Fruit fly (Drosophila melanogaster) whole organism, wandering third instar larva: ENCODE results near the gene CG11454.

Source experiments
- Hr78 ChIP-seq: fragments of >200 bp; optimal IDR thresholded peaks from 2 replicates; lab custom pipeline; 2017; ENCODE audit warnings: missing biosample characterization, missing genetic modification characterization
- Hr83 ChIP-seq: fragments of 200-300 bp; sonication (Bioruptor generic); optimal IDR thresholded peaks from 2 replicates; lab custom pipeline; 2016; ENCODE audit warnings: missing biosample characterization, mild to moderate bottlenecking, missing genetic modification characterization, moderate library complexity; ENCODE audit not compliant: poor library complexity, severe bottlenecking
- Mio ChIP-seq: sonication (Bioruptor generic); optimal IDR thresholded peaks from 2 replicates; lab custom pipeline; 2016; ENCODE audit warnings: missing biosample characterization, missing genetic modification characterization
- br ChIP-seq: fragments of 200-800 bp; sonication (Bioruptor generic); optimal IDR thresholded peaks from 2 replicates; lab custom pipeline; 2016; ENCODE audit warnings: missing biosample characterization, missing genetic modification characterization
- dl ChIP-seq, 2 experiments: fragments of 175-275, 200-275 bp in 1 of 2; fragments of 200-275 bp in 1 of 2; sonication (Bioruptor generic); optimal IDR thresholded peaks; lab custom pipeline; 2018; ENCODE audit warnings: mild to moderate bottlenecking in 2 of 2, missing biosample characterization in 2 of 2, missing genetic modification characterization in 2 of 2, moderate library complexity in 2 of 2; ENCODE audit not compliant: partially characterized antibody in 2 of 2, insufficient read depth in 1 of 2
- fru ChIP-seq: fragments of 200-800 bp; sonication (Bioruptor generic); optimal IDR thresholded peaks from 3 replicates; lab custom pipeline; 2016; ENCODE audit warnings: missing biosample characterization, mild to moderate bottlenecking, missing genetic modification characterization
- h ChIP-seq: fragments of 200-800 bp; sonication (Bioruptor generic); optimal IDR thresholded peaks from 3 replicates; lab custom pipeline; 2016; ENCODE audit warnings: missing biosample characterization, mild to moderate bottlenecking, missing genetic modification characterization
- lola ChIP-seq: fragments of >200 bp; optimal IDR thresholded peaks from 2 replicates; lab custom pipeline; 2017; ENCODE audit warnings: missing biosample characterization, missing genetic modification characterization
- pan ChIP-seq: fragments of >200 bp; optimal IDR thresholded peaks from 2 replicates; lab custom pipeline; 2017
- psq ChIP-seq: fragments of 200-800 bp; sonication (Bioruptor generic); optimal IDR thresholded peaks from 3 replicates; lab custom pipeline; 2017; ENCODE audit warnings: missing biosample characterization, mild to moderate bottlenecking, missing genetic modification characterization, moderate library complexity
- sv ChIP-seq: fragments of 200-800 bp; sonication (Bioruptor generic); optimal IDR thresholded peaks from 3 replicates; lab custom pipeline; 2016; ENCODE audit warnings: missing biosample characterization, missing genetic modification characterization
- usp ChIP-seq: fragments of >200 bp; optimal IDR thresholded peaks from 2 replicates; lab custom pipeline; 2017; ENCODE audit warnings: missing biosample characterization, missing genetic modification characterization
- woc ChIP-seq: sonication (Bioruptor generic); optimal IDR thresholded peaks from 2 replicates; lab custom pipeline; 2016; ENCODE audit warnings: missing biosample characterization, mild to moderate bottlenecking, missing genetic modification characterization

DNA sequence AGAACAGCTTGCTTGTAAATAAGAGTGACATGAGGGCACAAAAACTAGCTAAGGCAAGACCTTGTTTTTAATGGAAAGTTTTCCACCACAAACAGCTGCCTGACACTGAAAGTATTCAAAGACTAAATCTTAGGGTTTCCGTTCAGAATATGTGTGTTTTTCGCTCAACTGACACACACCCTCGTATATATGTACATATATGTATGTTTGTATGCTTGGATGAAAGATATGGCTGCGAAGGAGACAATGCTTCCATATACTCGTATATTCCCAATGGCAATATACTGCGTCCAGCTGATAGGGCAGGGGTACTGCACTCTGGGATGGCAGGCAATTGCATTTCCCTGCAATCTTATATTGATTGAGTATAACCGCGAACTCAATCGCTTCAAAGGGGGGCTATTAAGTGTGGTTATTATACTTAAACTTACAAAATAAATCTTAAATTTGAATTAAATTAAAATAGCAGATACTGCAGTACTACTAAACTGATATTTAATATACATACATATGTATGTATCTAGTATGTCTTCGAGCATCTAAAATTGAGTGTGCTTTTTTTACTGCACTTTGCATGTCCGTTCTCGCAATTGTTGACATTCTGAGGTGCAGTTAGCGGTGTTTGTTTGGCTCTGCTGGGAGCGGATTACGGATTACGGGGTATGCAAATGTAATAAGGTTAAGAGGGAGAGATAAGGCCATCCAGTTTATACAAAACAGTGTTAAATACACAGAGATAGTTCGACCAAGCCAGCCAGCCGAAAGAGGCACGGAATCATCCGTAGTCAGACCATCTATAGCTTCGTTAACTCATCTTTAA, 8.3 kb upstream of the CG11454 start:
- TF ChIP-seq Hr83 (GFP tag; lab: Kevin White, UChicago), result no peak
- no peak for TF ChIP-seq pan (lab: Kevin White, UChicago)
- no peak for TF ChIP-seq Hr78 (GFP tag; lab: Kevin White, UChicago)
- TF ChIP-seq sv (GFP tag; lab: Kevin White, UChicago), result no peak
- no peak for TF ChIP-seq Mio (GFP tag; lab: Kevin White, UChicago)
- no peak for TF ChIP-seq h (GFP tag; lab: Kevin White, UChicago)
- TF ChIP-seq usp, result no peak
- no peak for TF ChIP-seq dl (GFP tag; optimal IDR thresholded peaks at IDR 0.05; lab: Kevin White, UChicago; ENCODE audit: insufficient read depth in 1 of 2, partially characterized antibody in 2 of 2)
- no peak for TF ChIP-seq fru (GFP tag; lab: Kevin White, UChicago)
- TF ChIP-seq woc (GFP tag; lab: Kevin White, UChicago), result no peak
- TF ChIP-seq br (GFP tag; lab: Kevin White, UChicago), result no peak
- no peak for TF ChIP-seq lola (GFP tag; lab: Kevin White, UChicago)
- no peak for TF ChIP-seq psq (GFP tag; lab: Kevin White, UChicago)
